Worm (Caenorhabditis elegans): ENCODE measurements around the gene T01D3.3.

Gene T01D3.3

DNA sequence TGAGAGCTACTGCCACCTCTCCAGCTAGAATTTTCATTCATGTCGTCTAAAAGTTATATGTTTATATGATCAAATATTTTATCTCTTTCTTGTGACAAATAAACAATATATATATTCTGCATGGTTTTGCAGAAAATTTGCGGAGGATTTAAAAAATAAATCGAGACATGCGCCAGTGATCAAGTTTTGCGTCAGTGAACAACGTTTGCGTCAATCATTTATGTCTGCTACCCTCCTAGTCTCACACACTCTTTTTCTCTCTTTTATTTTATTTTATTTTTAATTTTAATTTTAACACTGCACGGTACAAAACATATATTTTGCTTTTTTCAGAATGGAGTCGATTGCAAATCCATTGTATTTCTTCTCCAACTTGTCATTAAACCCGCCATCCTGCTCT, 25.5 kb upstream of the T01D3.3 start, which contains the start of the genes tag-65 and ccz-1 (continued):
- TF ChIP-seq aha-1 (tag) (peak; percentile 83), unc-130 (GFP tag; optimal IDR thresholded peaks at IDR 0.05) (peak; percentile 62), lin-29 (GFP tag; IDR thresholded peaks at IDR 0.05) (no peak), zip-11 (GFP tag; IDR thresholded peaks at IDR 0.05) (no peak), duxl-1 (tag; optimal IDR thresholded peaks at IDR 0.05; ENCODE audit: poor library complexity) (peak; percentile 75), snpc-1.2 (GFP tag; IDR thresholded peaks at IDR 0.05) (peak; percentile 54; the same call in 1 of the 2 replicates), hmg-1.1 (GFP tag; IDR thresholded peaks at IDR 0.05) (peak; percentile 77; the same call in 1 of the 2 replicates), dmd-6 (GFP tag; IDR thresholded peaks at IDR 0.05) (peak; percentile 81), Y48G9A.11 (GFP tag; IDR thresholded peaks at IDR 0.05) (0 out of 2 replicates have a peak, but pooled peaks have one; percentile 49), lsy-2 (tag; optimal IDR thresholded peaks at IDR 0.05) (peak in 1 of 2 experiments; percentile 95), saeg-2 (GFP tag; IDR thresholded peaks at IDR 0.05) (no peak), ceh-20 (GFP tag; IDR thresholded peaks at IDR 0.05) (peak; percentile 70; the same call in 1 of the 2 replicates), nhr-28 (tag; optimal IDR thresholded peaks at IDR 0.05) (peak; percentile 49), ceh-28 (tag; optimal IDR thresholded peaks at IDR 0.05) (no peak), F10B5.3 (tag; optimal IDR thresholded peaks at IDR 0.05) (peak; percentile 66), fkh-10 (GFP tag; optimal IDR thresholded peaks at IDR 0.05) (peak; percentile 80), dve-1 (tag; optimal IDR thresholded peaks at IDR 0.05; ENCODE audit: insufficient read depth) (peak; percentile 92), mes-2 (tag; optimal IDR thresholded peaks at IDR 0.05; ENCODE audit: poor library complexity, severe bottlenecking) (peak; percentile 90), lin-1 (GFP tag; IDR thresholded peaks at IDR 0.05) (peak; percentile 15; the same call in 1 of the 2 replicates), egl-43 (GFP tag; IDR thresholded peaks at IDR 0.05) (no peak), daf-8 (GFP tag; IDR thresholded peaks at IDR 0.05) (no peak), F26F4.8 (GFP tag; conservative IDR thresholded peaks at IDR 0.05) (no peak), jun-1 (tag; optimal IDR thresholded peaks at IDR 0.05) (peak; percentile 41), lin-13 (GFP tag; optimal IDR thresholded peaks at IDR 0.05) (peak; percentile 40), pha-4 (GFP tag; IDR thresholded peaks at IDR 0.05) (peak; percentile 71), pha-4 (tag; optimal IDR thresholded peaks at IDR 0.05) (no peak), mdt-29 (GFP tag; IDR thresholded peaks at IDR 0.05) (no peak), ctbp-1 (GFP tag; IDR thresholded peaks at IDR 0.05) (peak; percentile 73; the same call in 1 of the 2 replicates), ZK546.5 (tag; optimal IDR thresholded peaks at IDR 0.05) (no peak), T26A8.4 (GFP tag; IDR thresholded peaks at IDR 0.05) (peak; percentile 87)

DNA sequence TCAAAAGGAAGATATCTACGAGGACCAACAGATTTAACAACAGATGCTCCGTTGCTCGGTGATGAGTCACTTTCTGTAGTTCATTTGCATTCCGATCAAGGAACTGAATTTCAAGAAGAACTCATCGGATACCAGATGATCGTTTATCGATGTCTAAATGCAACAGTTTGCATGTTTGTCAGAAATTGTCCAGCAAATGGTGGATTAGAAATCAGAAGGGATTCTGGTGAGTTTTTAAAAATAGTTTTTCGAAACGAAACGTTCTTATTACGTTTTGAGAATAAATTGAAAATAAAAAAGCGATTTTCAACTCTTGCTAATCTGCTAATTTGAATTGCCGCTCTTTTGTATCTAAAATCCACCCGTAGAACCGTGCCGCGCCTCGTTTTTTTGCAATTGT, 24.2 kb upstream of the T01D3.3 start:
- TF ChIP-seq aha-1 (tag), result peak; percentile 96
- no peak for TF ChIP-seq nhr-10 (tag; optimal IDR thresholded peaks at IDR 0.05)

DNA sequence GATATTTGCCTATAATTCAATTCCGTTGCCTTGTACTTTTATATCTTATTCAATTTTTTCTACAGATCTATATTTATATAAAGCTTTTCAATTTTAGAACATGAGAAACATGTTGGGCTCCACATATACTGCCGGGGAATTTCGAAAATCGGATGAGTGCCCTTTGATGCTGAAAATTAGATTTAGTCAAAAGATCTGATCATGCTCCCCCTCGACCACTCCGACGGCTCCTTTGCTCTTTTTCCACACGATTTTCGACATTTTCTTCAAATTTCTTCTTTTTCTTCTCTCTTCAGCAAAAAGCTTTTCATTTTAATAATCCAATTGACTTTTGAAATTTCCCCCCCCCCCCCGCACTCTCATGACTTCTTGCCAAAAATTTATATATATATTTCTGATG, 22.6 kb upstream of the T01D3.3 start:
- no peak for TF ChIP-seq nhr-42 (GFP tag; IDR thresholded peaks at IDR 0.05)
- no peak for TF ChIP-seq hif-1 (tag; optimal IDR thresholded peaks at IDR 0.05)
- no peak for TF ChIP-seq nhr-10 (tag; optimal IDR thresholded peaks at IDR 0.05)
- TF ChIP-seq ces-1 (GFP tag; optimal IDR thresholded peaks at IDR 0.05), result peak; percentile 54
- 0 out of 2 replicates have a peak, but pooled peaks have one; percentile 10 for TF ChIP-seq ctbp-1 (GFP tag; IDR thresholded peaks at IDR 0.05)
- TF ChIP-seq lin-38 (GFP tag; IDR thresholded peaks at IDR 0.05), result 0 out of 2 replicates have a peak, but pooled peaks have one; percentile 23
- TF ChIP-seq skn-1 (tag; optimal IDR thresholded peaks at IDR 0.05), result no peak
- TF ChIP-seq ceh-32 (tag; optimal IDR thresholded peaks at IDR 0.05; ENCODE audit: poor library complexity), result no peak
- no peak for TF ChIP-seq nhr-6 (tag; optimal IDR thresholded peaks at IDR 0.05)
- no peak for TF ChIP-seq spr-3 (GFP tag; optimal IDR thresholded peaks at IDR 0.05)
- no peak for TF ChIP-seq daf-12 (tag; optimal IDR thresholded peaks at IDR 0.05)
- TF ChIP-seq ztf-11 (tag; optimal IDR thresholded peaks at IDR 0.05), result no peak
- TF ChIP-seq fkh-10 (GFP tag; optimal IDR thresholded peaks at IDR 0.05), result peak; percentile 53
- TF ChIP-seq mdl-1 (tag; optimal IDR thresholded peaks at IDR 0.05), result no peak
- no peak for TF ChIP-seq hlh-30 (tag; optimal IDR thresholded peaks at IDR 0.05; ENCODE audit: insufficient read depth)

All from whole organism, L4 larva.